Fruit fly (Drosophila melanogaster): ENCODE measurements around the gene CG34027.

The CG34027 gene

DNA sequence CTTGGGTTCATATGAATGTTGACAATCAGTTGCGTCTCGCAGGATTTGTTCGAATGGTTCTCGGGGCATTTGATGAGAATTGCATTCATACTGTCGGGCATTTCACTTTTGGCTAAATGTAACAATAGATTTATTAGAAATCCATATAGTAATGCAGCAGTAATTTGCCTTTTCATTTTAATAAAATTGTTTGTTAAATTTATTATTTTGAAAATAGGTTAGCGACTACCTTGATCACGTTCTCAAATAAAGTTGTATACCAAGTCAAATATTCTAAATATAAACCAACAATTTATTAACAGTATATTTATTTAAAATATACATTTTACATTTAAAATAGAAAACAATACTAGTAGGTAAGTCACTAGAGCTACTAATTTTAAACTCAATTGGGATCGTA, at the start of gene CG34027:
CG34027 (minus strand) TSS at position 101 of the 400 bp plus-strand sequence.
- TF ChIP-seq ey (GFP tag; optimal IDR thresholded peaks at IDR 0.05) (no peak), Sp1 (GFP tag; optimal IDR thresholded peaks at IDR 0.05) (no peak), brk (GFP tag; optimal IDR thresholded peaks at IDR 0.05) (no peak), Vsx2 (GFP tag; optimal IDR thresholded peaks at IDR 0.05; ENCODE audit: partially characterized antibody) (no peak), Myc (optimal IDR thresholded peaks at IDR 0.05) (no peak), Abd-B (GFP tag; optimal IDR thresholded peaks at IDR 0.05) (no peak), Jra (GFP tag; optimal IDR thresholded peaks at IDR 0.05) (no peak), dsf (GFP tag; optimal IDR thresholded peaks at IDR 0.05; ENCODE audit: borderline replicate concordance) (no peak), Hr83 (GFP tag; optimal IDR thresholded peaks at IDR 0.05; ENCODE audit: poor library complexity, severe bottlenecking) (no peak), h (GFP tag; optimal IDR thresholded peaks at IDR 0.05) (no peak), fru (GFP tag; optimal IDR thresholded peaks at IDR 0.05) (no peak), usp (GFP tag; optimal IDR thresholded peaks at IDR 0.05) (no peak), lola (GFP tag; optimal IDR thresholded peaks at IDR 0.05) (no peak), Dfd (GFP tag; optimal IDR thresholded peaks at IDR 0.05) (no peak), CG9705 (GFP tag; optimal IDR thresholded peaks at IDR 0.05) (no peak), tai (GFP tag; optimal IDR thresholded peaks at IDR 0.05) (no peak), Dif (GFP tag; optimal IDR thresholded peaks at IDR 0.05; ENCODE audit: partially characterized antibody) (no peak), N (GFP tag; optimal IDR thresholded peaks at IDR 0.05) (no peak), Hnf4 (GFP tag; optimal IDR thresholded peaks at IDR 0.05) (no peak), woc (GFP tag; optimal IDR thresholded peaks at IDR 0.05) (no peak)

DNA sequence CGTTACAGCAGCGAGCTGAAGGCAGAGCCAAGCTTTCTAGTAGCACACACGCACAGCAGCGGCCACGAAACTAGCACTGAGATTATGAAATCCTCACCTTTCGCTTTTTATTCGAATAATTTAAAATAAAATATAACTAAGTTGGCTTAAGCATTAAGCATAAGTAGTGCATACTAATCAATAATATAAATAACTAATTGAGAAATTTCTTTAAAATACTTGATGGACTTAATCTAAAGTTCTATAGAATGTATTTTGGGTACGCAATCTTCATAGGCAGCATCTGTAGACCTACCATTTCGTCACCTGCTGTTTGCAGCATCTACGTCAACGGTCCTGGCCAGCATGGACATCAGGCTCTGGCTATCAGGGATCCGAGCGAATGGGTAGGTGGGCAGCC, 43.5 kb upstream of the CG34027 start:
- TF ChIP-seq HLH106 (tag; optimal IDR thresholded peaks at IDR 0.05) (no peak), GATAd (GFP tag; optimal IDR thresholded peaks at IDR 0.05) (no peak), Hr83 (GFP tag; optimal IDR thresholded peaks at IDR 0.05; ENCODE audit: poor library complexity, severe bottlenecking) (no peak), woc (GFP tag; optimal IDR thresholded peaks at IDR 0.05) (no peak), jim (GFP tag; optimal IDR thresholded peaks at IDR 0.05) (no peak), dmrt93B (GFP tag; optimal IDR thresholded peaks at IDR 0.05) (no peak), ey (GFP tag; optimal IDR thresholded peaks at IDR 0.05) (no peak), CG32264 (GFP tag; optimal IDR thresholded peaks at IDR 0.05) (no peak), psq (GFP tag; optimal IDR thresholded peaks at IDR 0.05) (no peak), usp (GFP tag; optimal IDR thresholded peaks at IDR 0.05) (no peak), CrebA (GFP tag; optimal IDR thresholded peaks at IDR 0.05; ENCODE audit: borderline replicate concordance) (no peak), Jra (GFP tag; optimal IDR thresholded peaks at IDR 0.05) (no peak), Sp1 (GFP tag; optimal IDR thresholded peaks at IDR 0.05) (no peak), dsf (GFP tag; optimal IDR thresholded peaks at IDR 0.05; ENCODE audit: borderline replicate concordance) (no peak), Hnf4 (GFP tag; optimal IDR thresholded peaks at IDR 0.05) (no peak), Hr78 (GFP tag; optimal IDR thresholded peaks at IDR 0.05) (no peak), sv (GFP tag; optimal IDR thresholded peaks at IDR 0.05) (no peak)

DNA sequence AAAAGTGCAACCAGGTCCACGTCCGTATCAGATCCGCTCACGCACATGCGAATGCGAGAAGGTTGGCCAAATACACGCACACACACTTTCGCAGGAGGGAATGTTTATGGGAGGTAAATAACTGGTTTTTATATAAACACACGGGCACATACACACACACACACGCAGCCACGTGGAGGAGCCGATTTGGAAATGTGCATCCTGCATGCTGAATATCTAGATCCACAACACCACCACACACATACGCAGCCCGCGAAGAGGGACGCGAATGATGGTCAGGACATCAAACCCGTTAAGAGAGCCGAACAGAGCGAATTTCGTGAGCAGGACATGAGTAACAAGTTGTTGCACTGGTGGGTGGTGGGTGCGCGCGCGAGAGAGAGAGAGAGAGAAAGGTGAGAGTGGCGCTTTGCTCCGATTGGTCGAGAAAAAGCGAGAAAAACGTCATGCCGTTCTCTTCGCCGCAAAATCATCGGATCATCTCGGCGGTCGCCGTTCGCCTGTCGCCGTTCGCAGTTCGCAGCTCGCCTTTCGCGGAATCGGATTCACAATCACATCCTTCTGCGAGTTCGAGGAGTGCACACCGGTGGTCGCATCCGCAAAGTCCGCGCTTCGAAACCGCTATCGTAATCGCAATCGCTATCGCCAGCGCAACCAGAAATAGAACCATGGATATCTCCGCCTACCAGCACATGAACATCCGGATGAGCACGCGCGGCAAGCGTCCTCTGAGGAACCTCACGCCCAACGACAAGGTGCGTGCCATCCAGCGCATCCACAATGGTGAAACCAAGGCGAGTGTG, 28.9 kb upstream of the CG34027 start, which contains the start of gene danr:
danr (plus strand) TSS at position 508 of the 803 bp plus-strand sequence.
- no peak for TF ChIP-seq Mio (GFP tag; optimal IDR thresholded peaks at IDR 0.05)
- TF ChIP-seq Jra (GFP tag; optimal IDR thresholded peaks at IDR 0.05) = no peak
- TF ChIP-seq rgr (GFP tag; optimal IDR thresholded peaks at IDR 0.05) = no peak
- TF ChIP-seq dsf (GFP tag; optimal IDR thresholded peaks at IDR 0.05; ENCODE audit: borderline replicate concordance) = no peak
- no peak for TF ChIP-seq ey (GFP tag; optimal IDR thresholded peaks at IDR 0.05)
- TF ChIP-seq sage (GFP tag; optimal IDR thresholded peaks at IDR 0.05) = no peak
- TF ChIP-seq CG9705 (GFP tag; optimal IDR thresholded peaks at IDR 0.05) = no peak
- TF ChIP-seq GATAd (GFP tag; optimal IDR thresholded peaks at IDR 0.05) = no peak
- TF ChIP-seq Myc (optimal IDR thresholded peaks at IDR 0.05) = no peak
- TF ChIP-seq Hnf4 (GFP tag; optimal IDR thresholded peaks at IDR 0.05) = no peak
- TF ChIP-seq foxo (GFP tag; optimal IDR thresholded peaks at IDR 0.05) = no peak
- no peak for TF ChIP-seq Dfd (GFP tag; optimal IDR thresholded peaks at IDR 0.05)
- TF ChIP-seq Dif (GFP tag; optimal IDR thresholded peaks at IDR 0.05; ENCODE audit: partially characterized antibody) = peak; percentile 68
- no peak for TF ChIP-seq Vsx2 (GFP tag; optimal IDR thresholded peaks at IDR 0.05; ENCODE audit: partially characterized antibody)
- no peak for TF ChIP-seq Sp1 (GFP tag; optimal IDR thresholded peaks at IDR 0.05)
- TF ChIP-seq usp (GFP tag; optimal IDR thresholded peaks at IDR 0.05) = no peak
- peak; percentile 48 for TF ChIP-seq N (GFP tag; optimal IDR thresholded peaks at IDR 0.05)
- TF ChIP-seq h (GFP tag; optimal IDR thresholded peaks at IDR 0.05) = no peak
- no peak for TF ChIP-seq woc (GFP tag; optimal IDR thresholded peaks at IDR 0.05)
- peak; percentile 37 to 73 for TF ChIP-seq dl (GFP tag; optimal IDR thresholded peaks at IDR 0.05; ENCODE audit: insufficient read depth in 1 of 2, partially characterized antibody in 2 of 2)
- no peak for TF ChIP-seq sv (GFP tag; optimal IDR thresholded peaks at IDR 0.05)
- no peak for TF ChIP-seq fru (GFP tag; optimal IDR thresholded peaks at IDR 0.05)
- TF ChIP-seq pan (optimal IDR thresholded peaks at IDR 0.05) = no peak
- no peak for TF ChIP-seq Hr78 (GFP tag; optimal IDR thresholded peaks at IDR 0.05)
- TF ChIP-seq CrebA (GFP tag; optimal IDR thresholded peaks at IDR 0.05; ENCODE audit: borderline replicate concordance) = no peak
- TF ChIP-seq br (GFP tag; optimal IDR thresholded peaks at IDR 0.05) = no peak
- TF ChIP-seq Rel (GFP tag; optimal IDR thresholded peaks at IDR 0.05) = no peak
- no peak for TF ChIP-seq Rel (tag; optimal IDR thresholded peaks at IDR 0.05)

Data from whole organism, wandering third instar larva.